Worm (Caenorhabditis elegans): ENCODE results near the gene nid-1.

nid-1 gene

DNA sequence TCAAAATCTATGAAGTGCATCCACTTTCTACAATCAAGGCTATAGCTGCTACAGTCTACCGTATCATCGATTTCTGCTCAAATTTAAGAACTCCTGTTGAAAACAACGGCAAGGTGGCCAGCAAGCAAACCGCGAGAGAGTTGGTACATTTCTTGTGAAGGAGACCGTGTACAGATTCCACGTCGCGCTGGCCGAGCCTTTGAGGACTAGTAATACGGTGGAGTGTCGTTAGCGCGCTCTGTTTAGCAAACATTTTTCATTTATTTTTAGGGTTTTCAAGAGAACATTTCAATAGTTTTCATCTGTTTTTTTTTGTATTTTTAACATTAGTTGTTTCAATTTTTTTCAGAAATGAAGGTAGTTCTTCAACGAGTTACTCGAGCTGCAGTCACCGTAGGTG, 42.4 kb downstream of the nid-1 start, which contains the start of gene pqn-68:
pqn-68 (plus strand) TSS at position 350 of the 400 bp plus-strand sequence.
- TF ChIP-seq alr-1 (tag; optimal IDR thresholded peaks at IDR 0.05), result no peak
- peak; percentile 71 for TF ChIP-seq crh-2 (tag; optimal IDR thresholded peaks at IDR 0.05)
- TF ChIP-seq C34F6.9 (tag; optimal IDR thresholded peaks at IDR 0.05), result peak; percentile 4
- TF ChIP-seq gmeb-1 (tag; optimal IDR thresholded peaks at IDR 0.05), result peak; percentile 23
- peak in 1 of 2 experiments; percentile 43 for TF ChIP-seq lsy-2 (tag; optimal IDR thresholded peaks at IDR 0.05)
- peak; percentile 49 for TF ChIP-seq unc-55 (GFP tag; optimal IDR thresholded peaks at IDR 0.05)
- TF ChIP-seq nhr-129 (tag; optimal IDR thresholded peaks at IDR 0.05), result peak; percentile 40
- no peak for TF ChIP-seq mdl-1 (tag; optimal IDR thresholded peaks at IDR 0.05)
- TF ChIP-seq Y55F3AM.14 (GFP tag; optimal IDR thresholded peaks at IDR 0.05), result no peak

DNA sequence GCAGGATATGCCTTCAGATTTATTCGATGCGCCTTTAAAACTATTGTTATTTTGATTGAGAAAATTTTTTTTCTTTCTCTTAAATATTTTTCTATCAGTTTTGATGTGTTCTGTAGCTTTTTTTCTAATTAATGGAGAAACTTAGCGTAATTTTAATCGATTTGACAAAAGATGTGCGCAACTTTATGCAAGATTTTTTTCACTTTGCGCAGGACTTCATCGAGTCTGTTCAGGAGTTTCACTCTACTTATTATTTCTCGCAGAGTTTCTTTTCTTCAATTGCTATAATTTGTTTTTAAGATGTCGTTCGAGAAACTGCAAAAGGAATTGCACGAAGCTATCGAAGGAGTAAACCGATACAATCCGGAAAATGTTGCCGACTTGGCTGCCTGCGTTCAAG, 43.8 kb downstream of the nid-1 start, which contains the start of gene eif-3.K:
eif-3.K (plus strand) TSS at position 301 of the 400 bp plus-strand sequence.
- TF ChIP-seq F13H6.1 (tag; optimal IDR thresholded peaks at IDR 0.05) (no peak), snpc-4 (tag; optimal IDR thresholded peaks at IDR 0.05) (no peak)

DNA sequence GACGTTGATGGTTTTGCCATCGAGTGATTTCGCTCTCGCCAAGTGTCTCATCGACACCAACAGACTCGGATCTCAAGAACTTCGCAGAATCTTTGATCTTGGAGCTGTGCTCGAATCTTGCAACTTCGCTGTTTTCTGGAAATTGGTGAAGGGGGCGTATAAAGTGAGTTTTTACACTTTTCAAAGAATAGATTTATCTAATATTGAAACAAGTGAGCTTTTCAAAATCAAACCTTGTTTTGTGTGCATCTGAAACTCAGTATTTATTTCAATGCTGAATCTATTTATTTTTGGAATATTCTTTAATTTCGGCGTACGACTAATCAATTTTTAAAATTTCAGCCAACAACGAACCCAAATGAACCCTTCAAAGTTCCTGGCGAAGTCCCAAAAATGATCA, 44.4 kb downstream of the nid-1 start:
- TF ChIP-seq sma-9 (GFP tag; optimal IDR thresholded peaks at IDR 0.05) (no peak), sma-9 (tag; optimal IDR thresholded peaks at IDR 0.05) (no peak), ZK546.5 (tag; optimal IDR thresholded peaks at IDR 0.05) (no peak), nhr-11 (tag; optimal IDR thresholded peaks at IDR 0.05) (no peak), nhr-21 (tag; optimal IDR thresholded peaks at IDR 0.05) (no peak), mab-5 (tag; optimal IDR thresholded peaks at IDR 0.05) (no peak)

DNA sequence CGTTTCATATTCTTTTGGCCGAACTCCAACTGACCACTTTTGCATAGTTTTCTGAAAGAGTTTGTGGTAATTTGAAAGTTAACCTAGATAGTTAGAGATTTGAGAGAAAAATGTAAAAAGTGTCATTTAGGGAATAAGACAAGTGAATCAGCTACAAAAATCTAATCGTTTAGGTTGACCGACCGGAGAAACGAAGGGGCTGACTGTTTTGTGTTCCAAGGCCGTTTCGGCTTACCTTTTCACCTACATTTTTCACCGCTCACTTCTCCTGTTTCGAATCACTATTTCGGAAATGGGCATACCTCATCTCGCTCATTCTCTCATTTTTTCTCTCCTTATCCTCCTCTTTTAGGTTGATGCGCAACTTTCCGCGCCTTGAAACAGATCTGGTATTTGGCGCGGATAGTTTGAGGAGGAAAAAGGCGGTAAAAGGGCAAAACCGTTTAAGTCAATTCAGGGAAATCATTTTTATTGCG, 51.2 kb downstream of the nid-1 start, which contains the start of gene mpst-7:
mpst-7 (minus strand) TSS at position 51 of the 476 bp plus-strand sequence.
- no peak for TF ChIP-seq nhr-129 (tag; optimal IDR thresholded peaks at IDR 0.05)
- no peak for TF ChIP-seq mdl-1 (tag; optimal IDR thresholded peaks at IDR 0.05)
- peak; percentile 20 for TF ChIP-seq nhr-25 (tag; optimal IDR thresholded peaks at IDR 0.05)
- TF ChIP-seq fos-1 (tag; optimal IDR thresholded peaks at IDR 0.05), result peak; percentile 35

DNA sequence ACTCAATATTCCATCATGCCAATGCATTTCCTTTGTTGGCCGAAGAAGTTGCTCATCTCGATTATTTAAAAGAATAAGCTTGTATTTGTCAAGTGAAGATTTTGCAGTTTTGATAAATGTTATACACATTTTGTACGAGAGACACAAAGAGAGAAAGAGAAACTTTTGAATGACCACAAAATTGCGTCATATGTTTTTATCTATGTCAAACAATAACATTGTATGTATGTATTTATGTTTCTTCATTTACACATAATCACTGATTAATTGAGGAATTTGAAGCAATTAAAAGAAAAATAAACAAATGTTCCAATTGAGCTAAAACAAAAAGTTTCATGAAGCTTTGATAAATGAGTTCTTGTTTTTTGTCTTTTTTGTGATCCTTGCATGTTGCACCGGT, 53.3 kb downstream of the nid-1 start, which contains the start of gene hrg-9:
hrg-9 (minus strand) TSS at position 152 of the 400 bp plus-strand sequence.
- TF ChIP-seq fos-1 (tag; optimal IDR thresholded peaks at IDR 0.05), result peak; percentile 6
- TF ChIP-seq nhr-25 (tag; optimal IDR thresholded peaks at IDR 0.05), result peak; percentile 34
- TF ChIP-seq blmp-1 (tag; optimal IDR thresholded peaks at IDR 0.05; ENCODE audit: insufficient read depth), result no peak
- peak; percentile 3 for TF ChIP-seq crh-2 (tag; optimal IDR thresholded peaks at IDR 0.05)
- TF ChIP-seq ceh-16 (tag; optimal IDR thresholded peaks at IDR 0.05), result no peak
- TF ChIP-seq ama-1 (optimal IDR thresholded peaks at IDR 0.05), result no peak
- peak; percentile 96 for TF ChIP-seq nhr-129 (tag; optimal IDR thresholded peaks at IDR 0.05)
- TF ChIP-seq lsy-2 (tag; optimal IDR thresholded peaks at IDR 0.05), result peak in 1 of 2 experiments; percentile 33

DNA sequence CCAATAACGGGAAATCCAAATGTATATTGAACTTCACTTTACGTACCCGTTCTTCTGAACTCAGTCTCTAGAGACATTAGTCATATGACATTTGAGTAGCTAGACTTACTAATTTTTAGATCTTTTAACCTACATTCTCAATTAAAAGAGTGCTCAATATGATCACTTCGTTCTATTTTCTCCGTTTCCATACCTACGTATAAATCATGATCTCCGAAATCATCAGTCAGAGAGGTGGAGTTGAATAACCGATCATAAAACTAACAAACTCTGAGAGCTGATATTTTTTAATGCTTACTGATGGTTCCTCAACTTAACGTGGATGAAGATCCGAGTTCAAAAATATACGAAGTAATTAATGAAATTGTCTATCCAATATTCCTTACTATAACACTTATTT, 54.2 kb downstream of the nid-1 start, which contains the start of gene srd-35:
srd-35 (plus strand) TSS at position 301 of the 400 bp plus-strand sequence.
- TF ChIP-seq nhr-12 (tag; optimal IDR thresholded peaks at IDR 0.05) (no peak), dmd-4 (tag; optimal IDR thresholded peaks at IDR 0.05) (no peak), F13H6.1 (tag; optimal IDR thresholded peaks at IDR 0.05) (no peak), R02D3.7 (tag; optimal IDR thresholded peaks at IDR 0.05) (no peak), alr-1 (tag; optimal IDR thresholded peaks at IDR 0.05) (no peak), gmeb-1 (tag; optimal IDR thresholded peaks at IDR 0.05) (no peak)

Data from whole organism, L2 larva.